Fruit fly (Drosophila melanogaster) whole organism, embryonic: ENCODE results near the gene osy.

ENCODE experiments used
- CG15073 ChIP-seq: fragments of 200-800 bp; sonication (Bioruptor generic); optimal IDR thresholded peaks from 2 replicates; lab custom pipeline; 2016; ENCODE audit warnings: missing biosample characterization, missing genetic modification characterization
- CG17912 ChIP-seq: fragments of 200-800 bp; sonication (Bioruptor generic); optimal IDR thresholded peaks from 2 replicates; lab custom pipeline; 2018; ENCODE audit warnings: missing biosample characterization, mild to moderate bottlenecking, missing genetic modification characterization
- GATAe ChIP-seq: fragments of 200-800 bp; sonication (Bioruptor generic); conservative IDR thresholded peaks from 2 replicates; pipeline ENCODE4 v1.3.6; 2022; ENCODE audit warnings: missing biosample characterization, missing genetic modification characterization
- fd3F ChIP-seq: fragments of 200-800 bp; sonication (Bioruptor generic); optimal IDR thresholded peaks from 2 replicates; lab custom pipeline; 2018; ENCODE audit warnings: missing biosample characterization, mild to moderate bottlenecking, missing genetic modification characterization, moderate library complexity
- mam ChIP-seq: fragments of 200-800 bp; sonication (Bioruptor generic); optimal IDR thresholded peaks from 3 replicates; lab custom pipeline; 2016; ENCODE audit warnings: missing biosample characterization, missing genetic modification characterization
- pzg ChIP-seq: fragments of 200-800 bp; sonication (Bioruptor generic); optimal IDR thresholded peaks from 3 replicates; lab custom pipeline; 2018; ENCODE audit warnings: missing biosample characterization, mild to moderate bottlenecking, missing genetic modification characterization, moderate library complexity
- schlank ChIP-seq: fragments of 200-800 bp; sonication (Bioruptor generic); optimal IDR thresholded peaks from 2 replicates; lab custom pipeline; 2018; ENCODE audit warnings: missing biosample characterization, mild to moderate bottlenecking, missing genetic modification characterization

DNA sequence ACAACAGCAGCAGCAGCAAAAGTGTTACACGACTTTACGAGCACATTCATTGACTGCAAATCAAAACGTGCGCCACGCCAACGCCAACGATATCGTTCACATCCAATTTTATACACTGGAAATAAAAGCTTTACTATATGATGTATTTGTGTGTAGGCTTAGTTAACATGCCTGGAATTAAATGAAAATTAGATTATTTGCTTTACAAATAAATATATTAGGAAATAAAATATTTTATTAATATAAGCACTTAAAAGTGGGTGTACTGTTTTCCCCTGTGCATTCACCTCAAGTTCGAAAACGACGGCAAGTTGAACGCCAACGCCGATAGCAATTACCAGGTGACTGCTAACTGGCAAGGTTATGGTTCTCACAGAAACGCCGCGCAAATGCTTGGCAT lies 91.6 kb downstream of the osy start:
- TF ChIP-seq fd3F (GFP tag; lab: Kevin White, UChicago) (no peak), pzg (GFP tag; lab: Kevin White, UChicago) (no peak), schlank (tag; lab: Kevin White, UChicago) (no peak), GATAe (GFP tag; lab: Robert Waterston, UW) (no peak), CG15073 (GFP tag; lab: Kevin White, UChicago) (no peak), CG17912 (GFP tag; lab: Kevin White, UChicago) (no peak), mam (GFP tag; lab: Kevin White, UChicago) (no peak)
